Fruit fly (Drosophila melanogaster) whole organism, embryonic: ENCODE results near the gene Prp3.
A peak's percentile ranks its signal among the peaks of the same experiment; 100 is the strongest.

Experiments
- Adf1 ChIP-seq: fragments of 200-800 bp; sonication (Bioruptor generic); IDR thresholded peaks from 2 replicates; pipeline ENCODE4 v1.3.6; 2022; ENCODE audit warnings: missing biosample characterization, missing genetic modification characterization
- Aef1 ChIP-seq: fragments of 200-800 bp; sonication (Bioruptor generic); IDR thresholded peaks from 3 replicates; pipeline ENCODE4 v1.3.6; 2022; ENCODE audit warnings: missing biosample characterization, missing genetic modification characterization
- Atf3 ChIP-seq: fragments of 200-800 bp; sonication (Bioruptor generic); optimal IDR thresholded peaks from 3 replicates; lab custom pipeline; 2016; ENCODE audit warnings: missing biosample characterization, missing genetic modification characterization
- Bgb ChIP-seq: fragments of 200-800 bp; sonication (Bioruptor generic); IDR thresholded peaks from 2 replicates; pipeline ENCODE4 v1.3.6; 2022; ENCODE audit warnings: missing biosample characterization, missing genetic modification characterization; ENCODE audit not compliant: partially characterized antibody
- CG10274 ChIP-seq: fragments of 200-800 bp; sonication (Bioruptor generic); optimal IDR thresholded peaks from 3 replicates; lab custom pipeline; 2017; ENCODE audit warnings: missing biosample characterization, mild to moderate bottlenecking, missing genetic modification characterization
- CG10366 ChIP-seq: fragments of 200-800 bp; sonication (Bioruptor generic); IDR thresholded peaks from 2 replicates; pipeline ENCODE4 v1.3.6; 2022; ENCODE audit warnings: missing biosample characterization, missing genetic modification characterization
- CG11398 ChIP-seq: fragments of 200-800 bp; sonication (Bioruptor generic); optimal IDR thresholded peaks from 2 replicates; lab custom pipeline; 2016; ENCODE audit warnings: missing biosample characterization, missing genetic modification characterization
- CG12659 ChIP-seq: fragments of 200-800 bp; sonication (Bioruptor generic); optimal IDR thresholded peaks from 3 replicates; lab custom pipeline; 2017; ENCODE audit warnings: mild to moderate bottlenecking, missing biosample characterization, missing genetic modification reagents, missing genetic modification characterization
- CG1647 ChIP-seq: fragments of 200-800 bp; sonication (Bioruptor generic); optimal IDR thresholded peaks from 3 replicates; lab custom pipeline; 2016; ENCODE audit warnings: missing biosample characterization, missing genetic modification characterization
- CG17568 ChIP-seq: fragments of 200-800 bp; sonication (Bioruptor generic); optimal IDR thresholded peaks from 2 replicates; lab custom pipeline; 2018; ENCODE audit warnings: missing biosample characterization, mild to moderate bottlenecking, missing genetic modification characterization, moderate library complexity
- CG31441 ChIP-seq: fragments of 200-800 bp; sonication (Bioruptor generic); IDR thresholded peaks from 2 replicates; pipeline ENCODE4 v1.3.6; 2022; ENCODE audit warnings: missing biosample characterization, missing genetic modification characterization
- CG32532 ChIP-seq: fragments of 200-800 bp; sonication (Bioruptor generic); IDR thresholded peaks from 2 replicates; pipeline ENCODE4 v1.3.6; 2022; ENCODE audit warnings: missing biosample characterization, missing genetic modification characterization
- CG3281 ChIP-seq: fragments of 200-800 bp; sonication (Bioruptor generic); optimal IDR thresholded peaks from 3 replicates; lab custom pipeline; 2017; ENCODE audit warnings: missing biosample characterization, mild to moderate bottlenecking, missing genetic modification characterization
- CG4730 ChIP-seq: fragments of 200-800 bp; sonication (Bioruptor generic); IDR thresholded peaks from 2 replicates; pipeline ENCODE4 v1.3.6; 2022; ENCODE audit warnings: missing biosample characterization, missing genetic modification characterization
- CG4820 ChIP-seq: fragments of 200-800 bp; sonication (Bioruptor generic); optimal IDR thresholded peaks from 3 replicates; lab custom pipeline; 2016; ENCODE audit warnings: missing biosample characterization, missing genetic modification characterization
- CG4854 ChIP-seq: fragments of 200-800 bp; sonication (Bioruptor generic); optimal IDR thresholded peaks from 2 replicates; lab custom pipeline; 2016; ENCODE audit warnings: missing biosample characterization, missing genetic modification characterization, inconsistent platforms
- CG5245 ChIP-seq: fragments of 200-800 bp; sonication (Bioruptor generic); optimal IDR thresholded peaks from 3 replicates; lab custom pipeline; 2016; ENCODE audit warnings: missing biosample characterization, missing genetic modification characterization
- CG6765 ChIP-seq: fragments of 200-800 bp; sonication (Bioruptor generic); optimal IDR thresholded peaks from 3 replicates; lab custom pipeline; 2017; ENCODE audit warnings: missing biosample characterization, mild to moderate bottlenecking, missing genetic modification characterization
- CG7839 ChIP-seq: fragments of 200-800 bp; sonication (Bioruptor generic); optimal IDR thresholded peaks from 3 replicates; lab custom pipeline; 2018; ENCODE audit warnings: missing biosample characterization, mild to moderate bottlenecking, missing genetic modification characterization, moderate library complexity
- CHES-1-like ChIP-seq: fragments of 200-800 bp; sonication (Bioruptor generic); optimal IDR thresholded peaks from 2 replicates; lab custom pipeline; 2016; ENCODE audit warnings: missing biosample characterization, missing genetic modification characterization
- Dek ChIP-seq: fragments of 200-800 bp; sonication (Bioruptor generic); optimal IDR thresholded peaks from 3 replicates; lab custom pipeline; 2019; ENCODE audit warnings: missing biosample characterization, mild to moderate bottlenecking, missing genetic modification characterization, moderate library complexity
- Dip2 ChIP-seq: fragments of 200-800 bp; sonication (Bioruptor generic); IDR thresholded peaks from 2 replicates; pipeline ENCODE4 v1.3.6; 2022; ENCODE audit warnings: missing biosample characterization, missing genetic modification characterization
- Dll ChIP-seq: fragments of 200-800 bp; sonication (Bioruptor generic); IDR thresholded peaks from 4 replicates; pipeline ENCODE4 v1.3.6; 2022; ENCODE audit warnings: missing biosample characterization, missing genetic modification characterization; ENCODE audit not compliant: partially characterized antibody
- Doc3 ChIP-seq: fragments of 200-800 bp; sonication (Bioruptor generic); IDR thresholded peaks from 3 replicates; pipeline ENCODE4 v1.3.6; 2022; ENCODE audit warnings: missing biosample characterization, missing genetic modification characterization; ENCODE audit not compliant: partially characterized antibody
- HLH54F ChIP-seq: fragments of 200-800 bp; sonication (Bioruptor generic); optimal IDR thresholded peaks from 3 replicates; lab custom pipeline; 2016; ENCODE audit warnings: missing biosample characterization, missing genetic modification characterization
- Hmx ChIP-seq: fragments of 200-800 bp; sonication (Bioruptor generic); optimal IDR thresholded peaks from 2 replicates; lab custom pipeline; 2016; ENCODE audit warnings: missing biosample characterization, missing genetic modification characterization
- Hr39 ChIP-seq: fragments of >200 bp; optimal IDR thresholded peaks from 2 replicates; lab custom pipeline; 2017
- Kr ChIP-seq: fragments of 200-800 bp; sonication (Bioruptor generic); optimal IDR thresholded peaks from 2 replicates; lab custom pipeline; 2017; ENCODE audit warnings: missing biosample characterization, mild to moderate bottlenecking, missing genetic modification characterization
- Mes4 ChIP-seq: fragments of 200-800 bp; sonication (Bioruptor generic); optimal IDR thresholded peaks from 2 replicates; lab custom pipeline; 2016; ENCODE audit warnings: missing biosample characterization, missing genetic modification characterization
- NK7.1 ChIP-seq: fragments of 200-800 bp; sonication (Bioruptor generic); optimal IDR thresholded peaks from 3 replicates; lab custom pipeline; 2016; ENCODE audit warnings: missing biosample characterization, missing genetic modification characterization
- Nf-YB ChIP-seq: fragments of 200-800 bp; sonication (Bioruptor generic); optimal IDR thresholded peaks from 3 replicates; lab custom pipeline; 2019; ENCODE audit warnings: missing biosample characterization, mild to moderate bottlenecking, missing genetic modification characterization, moderate library complexity
- Ravus ChIP-seq: fragments of 200-800 bp; sonication (Bioruptor generic); IDR thresholded peaks from 2 replicates; pipeline ENCODE4 v1.3.6; 2022; ENCODE audit warnings: missing biosample characterization, missing genetic modification characterization
- ara ChIP-seq: fragments of 200-800 bp; sonication (Bioruptor generic); IDR thresholded peaks from 2 replicates; pipeline ENCODE4 v1.3.6; 2022; ENCODE audit warnings: missing biosample characterization, missing genetic modification characterization
- bigmax ChIP-seq: fragments of 200-800 bp; sonication (Bioruptor generic); optimal IDR thresholded peaks from 2 replicates; lab custom pipeline; 2018; ENCODE audit warnings: missing biosample characterization, mild to moderate bottlenecking, missing genetic modification characterization
- chn ChIP-seq: fragments of 200-800 bp; sonication (Bioruptor generic); optimal IDR thresholded peaks from 2 replicates; lab custom pipeline; 2016; ENCODE audit warnings: missing biosample characterization, missing genetic modification characterization
- eve ChIP-seq, 2 experiments: fragments of >200 bp; optimal IDR thresholded peaks; 2 replicates each; lab custom pipeline; 2017; ENCODE audit warnings: missing biosample characterization in 2 of 2, missing genetic modification characterization in 2 of 2
- fd102C ChIP-seq: fragments of 200-800 bp; sonication (Bioruptor generic); optimal IDR thresholded peaks from 2 replicates; lab custom pipeline; 2018; ENCODE audit warnings: missing biosample characterization, mild to moderate bottlenecking, missing genetic modification characterization, moderate library complexity
- fd96Cb ChIP-seq: fragments of 200-800 bp; sonication (Bioruptor generic); optimal IDR thresholded peaks from 2 replicates; lab custom pipeline; 2018; ENCODE audit warnings: missing biosample characterization, mild to moderate bottlenecking, missing genetic modification characterization, moderate library complexity
- gcm2 ChIP-seq: fragments of 200-800 bp; sonication (Bioruptor generic); optimal IDR thresholded peaks from 2 replicates; lab custom pipeline; 2016; ENCODE audit warnings: missing biosample characterization, missing genetic modification characterization
- gem ChIP-seq: fragments of 200-800 bp; sonication (Bioruptor generic); optimal IDR thresholded peaks from 2 replicates; lab custom pipeline; 2019; ENCODE audit warnings: missing biosample characterization, mild to moderate bottlenecking, missing genetic modification characterization, moderate library complexity
- grau ChIP-seq: fragments of 200-800 bp; optimal IDR thresholded peaks from 3 replicates; lab custom pipeline; 2019; ENCODE audit warnings: missing biosample characterization, mild to moderate bottlenecking, missing genetic modification characterization, moderate library complexity
- gt ChIP-seq: fragments of 200-800 bp; sonication (Bioruptor generic); IDR thresholded peaks from 2 replicates; pipeline ENCODE4 v1.3.6; 2022; ENCODE audit warnings: missing biosample characterization, missing genetic modification characterization
- her ChIP-seq: fragments of 200-800 bp; sonication (Bioruptor generic); optimal IDR thresholded peaks from 2 replicates; lab custom pipeline; 2016; ENCODE audit warnings: missing biosample characterization, missing genetic modification characterization
- knrl ChIP-seq: fragments of 200-800 bp; sonication (Bioruptor generic); IDR thresholded peaks from 3 replicates; pipeline ENCODE4 v1.3.6; 2022; ENCODE audit warnings: missing biosample characterization, missing genetic modification characterization; ENCODE audit not compliant: partially characterized antibody
- lmd ChIP-seq: fragments of 200-800 bp; sonication (Bioruptor generic); IDR thresholded peaks from 2 replicates; pipeline ENCODE4 v1.3.6; 2022; ENCODE audit warnings: missing biosample characterization, missing genetic modification characterization
- org-1 ChIP-seq: fragments of 200-800 bp; sonication (Bioruptor generic); optimal IDR thresholded peaks from 2 replicates; lab custom pipeline; 2017; ENCODE audit warnings: missing biosample characterization, missing genetic modification characterization
- pfk ChIP-seq: fragments of 200-800 bp; sonication (Bioruptor generic); optimal IDR thresholded peaks from 2 replicates; lab custom pipeline; 2018; ENCODE audit warnings: missing biosample characterization, mild to moderate bottlenecking, missing genetic modification characterization, moderate library complexity
- pzg ChIP-seq: fragments of 200-800 bp; sonication (Bioruptor generic); optimal IDR thresholded peaks from 3 replicates; lab custom pipeline; 2018; ENCODE audit warnings: missing biosample characterization, mild to moderate bottlenecking, missing genetic modification characterization, moderate library complexity
- repo ChIP-seq: fragments of 200-800 bp; sonication (Bioruptor generic); optimal IDR thresholded peaks from 2 replicates; lab custom pipeline; 2016; ENCODE audit warnings: missing biosample characterization, missing genetic modification characterization
- slou ChIP-seq: fragments of 200-800 bp; sonication (Bioruptor generic); optimal IDR thresholded peaks from 3 replicates; lab custom pipeline; 2016; ENCODE audit warnings: missing biosample characterization, missing genetic modification characterization
- zfh1 ChIP-seq: fragments of 200-800 bp; sonication (Bioruptor generic); IDR thresholded peaks from 3 replicates; pipeline ENCODE4 v1.3.6; 2022; ENCODE audit warnings: missing biosample characterization, missing genetic modification characterization

The Prp3 gene

dm6 chr3L:19939024-19939423 is 28.9 kb downstream of the Prp3 start, which contains the start of gene Ac76E (continued):
- TF ChIP-seq fd102C (GFP tag; lab: Kevin White, UChicago), result no peak
- no peak for TF ChIP-seq Dll (GFP tag; lab: Robert Waterston, UW)
- no peak for TF ChIP-seq CG4820 (GFP tag; lab: Kevin White, UChicago)
- TF ChIP-seq CHES-1-like (GFP tag; lab: Kevin White, UChicago), result no peak
- no peak for TF ChIP-seq Mes4 (GFP tag; lab: Kevin White, UChicago)
- TF ChIP-seq chn, result peak; percentile 33
- no peak for TF ChIP-seq slou
- TF ChIP-seq ara (GFP tag; lab: Robert Waterston, UW), result no peak
- TF ChIP-seq CG4854 (GFP tag; lab: Kevin White, UChicago), result no peak
- TF ChIP-seq CG3281 (GFP tag; lab: Kevin White, UChicago), result peak; percentile 29
- TF ChIP-seq repo (GFP tag; lab: Kevin White, UChicago), result no peak
- TF ChIP-seq pfk (GFP tag; lab: Kevin White, UChicago), result no peak
- TF ChIP-seq NK7.1 (GFP tag; lab: Kevin White, UChicago), result no peak
- TF ChIP-seq Bgb (GFP tag; lab: Robert Waterston, UW), result peak; percentile 67
- TF ChIP-seq CG10274 (GFP tag; lab: Kevin White, UChicago), result no peak

- no peak for TF ChIP-seq CG5245 (GFP tag; lab: Kevin White, UChicago)
- TF ChIP-seq CG11398 (GFP tag; lab: Kevin White, UChicago), result no peak
- TF ChIP-seq CG32532 (GFP tag; lab: Robert Waterston, UW), result peak; percentile 57; the same call in 1 of the 2 replicates
- no peak for TF ChIP-seq pzg (GFP tag; lab: Kevin White, UChicago)
- TF ChIP-seq CG6765 (GFP tag; lab: Kevin White, UChicago), result no peak
- no peak for TF ChIP-seq CG1647 (GFP tag; lab: Kevin White, UChicago)
- no peak for TF ChIP-seq Hmx (GFP tag; lab: Kevin White, UChicago)
- TF ChIP-seq gcm2 (GFP tag; lab: Kevin White, UChicago), result no peak
- TF ChIP-seq CG12659 (GFP tag; lab: Kevin White, UChicago), result no peak
- no peak for TF ChIP-seq bigmax (GFP tag; lab: Kevin White, UChicago)
- no peak for TF ChIP-seq eve (GFP tag; optimal IDR thresholded peaks at IDR 0.05; lab: Kevin White, UChicago)
- no peak for TF ChIP-seq CG31441 (GFP tag; lab: Robert Waterston, UW)
- TF ChIP-seq Dek (tag; lab: Kevin White, UChicago), result no peak
- TF ChIP-seq lmd (GFP tag; lab: Robert Waterston, UW), result 0 out of 2 replicates have a peak, but pooled peaks have one; percentile 11
- peak; percentile 58 for TF ChIP-seq CG3281 (GFP tag; lab: Kevin White, UChicago)
- TF ChIP-seq Aef1 (GFP tag; lab: Robert Waterston, UW), result no peak
- no peak for TF ChIP-seq CG4820 (GFP tag; lab: Kevin White, UChicago)
- TF ChIP-seq Doc3 (GFP tag; lab: Robert Waterston, UW), result no peak
- TF ChIP-seq Hr39 (lab: Kevin White, UChicago), result no peak
- no peak for TF ChIP-seq knrl (GFP tag; lab: Robert Waterston, UW)
- TF ChIP-seq org-1, result no peak
- no peak for TF ChIP-seq HLH54F (GFP tag; lab: Kevin White, UChicago)
- peak; percentile 50 for TF ChIP-seq gem
- no peak for TF ChIP-seq CG17568 (GFP tag; lab: Kevin White, UChicago)
- TF ChIP-seq fd96Cb (tag; lab: Kevin White, UChicago), result no peak
- peak; percentile 14 for TF ChIP-seq CG7839 (tag; lab: Kevin White, UChicago)
- TF ChIP-seq Adf1, result no peak
- TF ChIP-seq Nf-YB (GFP tag; lab: Kevin White, UChicago), result no peak
- TF ChIP-seq CG4730 (GFP tag; lab: Robert Waterston, UW), result no peak
- TF ChIP-seq gt (GFP tag; lab: Robert Waterston, UW), result no peak
- no peak for TF ChIP-seq Ravus
- peak; percentile 49 for TF ChIP-seq grau (tag; lab: Kevin White, UChicago)
- no peak for TF ChIP-seq CG10366 (GFP tag; lab: Robert Waterston, UW)
- no peak for TF ChIP-seq zfh1 (GFP tag; lab: Robert Waterston, UW)
- no peak for TF ChIP-seq her (GFP tag; lab: Kevin White, UChicago)
- TF ChIP-seq Atf3, result no peak
- no peak for TF ChIP-seq Kr (GFP tag; lab: Kevin White, UChicago)
- TF ChIP-seq Dip2 (GFP tag; lab: Robert Waterston, UW), result no peak
These were observed 30.2 kb downstream of the Prp3 start for dm6 chr3L:19940349-19940748.
